Fruit fly (Drosophila melanogaster): ENCODE data around the gene tzn.

The tzn gene

DNA sequence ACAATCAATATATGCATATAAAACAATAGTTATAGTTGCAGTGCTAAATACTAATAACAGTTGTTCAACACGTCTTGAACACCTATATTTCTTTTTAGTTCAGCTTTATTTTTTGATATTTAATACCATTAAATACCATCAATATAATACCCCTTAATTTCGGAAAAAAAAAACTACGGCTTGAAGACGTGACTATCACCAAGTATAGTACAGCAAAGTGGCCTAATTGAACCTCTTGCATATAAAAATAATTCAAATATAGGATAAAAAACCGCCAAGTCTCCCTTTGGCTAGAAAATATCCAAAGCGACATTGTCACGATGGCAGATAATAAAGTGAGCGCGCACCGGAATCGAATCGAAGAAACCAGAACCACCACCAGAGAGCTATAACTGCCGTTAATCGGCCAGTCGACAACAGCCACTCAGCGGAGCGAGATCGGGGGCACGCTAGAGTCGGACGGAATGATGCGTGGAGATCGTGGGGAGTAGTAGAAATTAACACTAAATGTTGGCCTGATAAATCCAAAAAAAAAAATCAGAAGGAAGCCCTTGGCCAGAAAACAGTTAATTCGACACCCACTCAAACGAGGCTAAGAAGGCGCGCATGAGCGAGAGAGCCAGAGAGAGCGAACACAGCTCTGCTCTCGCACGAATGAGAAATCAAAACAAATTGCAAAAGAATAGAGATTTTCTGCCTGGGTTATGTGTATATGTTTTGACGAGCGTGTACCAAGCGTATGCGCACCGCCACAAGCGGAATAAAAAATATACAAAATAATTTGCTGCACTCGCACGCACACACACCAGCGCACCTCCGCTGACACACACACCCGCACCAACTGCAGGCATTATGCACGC lies 13.4 kb upstream of the tzn start (continued):
- TF ChIP-seq da (GFP tag; optimal IDR thresholded peaks at IDR 0.05) (no peak), Atf3 (GFP tag; optimal IDR thresholded peaks at IDR 0.05) (no peak), CG11560 (tag; IDR thresholded peaks at IDR 0.05) (no peak), zen (tag; optimal IDR thresholded peaks at IDR 0.05) (peak; percentile 46), TFAM (GFP tag; optimal IDR thresholded peaks at IDR 0.05) (no peak), CG12155 (GFP tag; optimal IDR thresholded peaks at IDR 0.05) (peak; percentile 21), CTCF (GFP tag; optimal IDR thresholded peaks at IDR 0.05) (peak; percentile 15), sug (tag; optimal IDR thresholded peaks at IDR 0.05) (peak; percentile 73), mld (GFP tag; IDR thresholded peaks at IDR 0.05; ENCODE audit: partially characterized antibody) (no peak), CG3838 (GFP tag; optimal IDR thresholded peaks at IDR 0.05) (no peak), CG7357 (GFP tag; IDR thresholded peaks at IDR 0.05) (no peak), CG8290 (GFP tag; optimal IDR thresholded peaks at IDR 0.05) (peak; percentile 27), CG8290 (tag; optimal IDR thresholded peaks at IDR 0.05) (peak in 1 of 2 experiments; percentile 12), stc (GFP tag; IDR thresholded peaks at IDR 0.05) (peak; percentile 25; the same call in 1 of the 2 replicates), Vsx1 (GFP tag; optimal IDR thresholded peaks at IDR 0.05) (peak; percentile 13), odd (GFP tag; optimal IDR thresholded peaks at IDR 0.05) (peak; percentile 40), chif (GFP tag; optimal IDR thresholded peaks at IDR 0.05) (no peak), pita (GFP tag; optimal IDR thresholded peaks at IDR 0.05) (no peak), HHEX (GFP tag; optimal IDR thresholded peaks at IDR 0.05) (no peak), CG3995 (GFP tag; optimal IDR thresholded peaks at IDR 0.05) (peak; percentile 21), Sry-δ (GFP tag; optimal IDR thresholded peaks at IDR 0.05) (peak; percentile 18), CG6689 (GFP tag; IDR thresholded peaks at IDR 0.05) (no peak), dysf (GFP tag; IDR thresholded peaks at IDR 0.05) (no peak), Six4 (GFP tag; optimal IDR thresholded peaks at IDR 0.05) (peak; percentile 18), H15 (GFP tag; IDR thresholded peaks at IDR 0.05) (no peak), CG16815 (GFP tag; optimal IDR thresholded peaks at IDR 0.05) (no peak), danr (GFP tag; IDR thresholded peaks at IDR 0.05) (no peak), klu (GFP tag; IDR thresholded peaks at IDR 0.05) (no peak), grau (tag; optimal IDR thresholded peaks at IDR 0.05) (peak; percentile 40), onecut (GFP tag; IDR thresholded peaks at IDR 0.05) (0 out of 2 replicates have a peak, but pooled peaks have one; percentile 9), CG8944 (GFP tag; optimal IDR thresholded peaks at IDR 0.05) (no peak), fd96Cb (tag; optimal IDR thresholded peaks at IDR 0.05) (no peak), D (optimal IDR thresholded peaks at IDR 0.05) (no peak), D (GFP tag; optimal IDR thresholded peaks at IDR 0.05) (peak; percentile 41), MESR4 (GFP tag; optimal IDR thresholded peaks at IDR 0.05) (no peak), gsb (GFP tag; IDR thresholded peaks at IDR 0.05) (no peak), phol (tag; optimal IDR thresholded peaks at IDR 0.05) (peak; percentile 50), psq (GFP tag; optimal IDR thresholded peaks at IDR 0.05) (peak; percentile 66), Sry-β (GFP tag; optimal IDR thresholded peaks at IDR 0.05) (peak; percentile 100), ash1 (GFP tag; optimal IDR thresholded peaks at IDR 0.05) (no peak), fd102C (GFP tag; optimal IDR thresholded peaks at IDR 0.05) (peak; percentile 7), dmrt11E (tag; optimal IDR thresholded peaks at IDR 0.05) (peak; percentile 44), repo (GFP tag; optimal IDR thresholded peaks at IDR 0.05) (no peak), jigr1 (GFP tag; IDR thresholded peaks at IDR 0.05) (no peak), al (GFP tag; IDR thresholded peaks at IDR 0.05) (no peak), CG13775 (GFP tag; optimal IDR thresholded peaks at IDR 0.05) (peak; percentile 37), Elba2 (GFP tag; optimal IDR thresholded peaks at IDR 0.05) (no peak), Tbp (GFP tag; optimal IDR thresholded peaks at IDR 0.05) (peak; percentile 83), Rfx (GFP tag; IDR thresholded peaks at IDR 0.05) (peak; percentile 33; the same call in 1 of the 2 replicates), CG1832 (GFP tag; optimal IDR thresholded peaks at IDR 0.05) (no peak), CG10321 (GFP tag; IDR thresholded peaks at IDR 0.05) (no peak)
